Fruit fly (Drosophila melanogaster): Measurements from ENCODE around the gene CG3982.

The CG3982 gene

dm6 chr3L:9410754-9411423 is 6.3 kb downstream of the CG3982 start, which contains the start of the genes CG4022 and Cpsf5 (continued):
- TF ChIP-seq dpn (GFP tag; optimal IDR thresholded peaks at IDR 0.05) (peak; percentile 66 to 85), Ravus (GFP tag; IDR thresholded peaks at IDR 0.05) (peak; percentile 25; the same call in 1 of the 2 replicates), vfl (GFP tag; optimal IDR thresholded peaks at IDR 0.05) (peak; percentile 54), CG34224 (GFP tag; IDR thresholded peaks at IDR 0.05; ENCODE audit: partially characterized antibody) (no peak), lov (optimal IDR thresholded peaks at IDR 0.05) (no peak), lov (GFP tag; IDR thresholded peaks at IDR 0.05) (peak; percentile 71; the same call in 2 of the 3 replicates), seq (GFP tag; IDR thresholded peaks at IDR 0.05) (peak; percentile 74), CG18011 (GFP tag; optimal IDR thresholded peaks at IDR 0.05) (peak; percentile 58), CG34376 (GFP tag; optimal IDR thresholded peaks at IDR 0.05) (peak; percentile 23), Dref (GFP tag; IDR thresholded peaks at IDR 0.05) (peak; percentile 48), CG4707 (GFP tag; optimal IDR thresholded peaks at IDR 0.05) (peak; percentile 23), Mad (GFP tag; optimal IDR thresholded peaks at IDR 0.05) (peak; percentile 85), pfk (GFP tag; optimal IDR thresholded peaks at IDR 0.05) (no peak), Ets97D (GFP tag; optimal IDR thresholded peaks at IDR 0.05) (peak; percentile 63), unpg (GFP tag; optimal IDR thresholded peaks at IDR 0.05) (peak; percentile 87), CG6854 (GFP tag; optimal IDR thresholded peaks at IDR 0.05) (no peak), CG30431 (GFP tag; optimal IDR thresholded peaks at IDR 0.05) (peak; percentile 52), Atf-2 (GFP tag; optimal IDR thresholded peaks at IDR 0.05) (no peak), CG4854 (GFP tag; optimal IDR thresholded peaks at IDR 0.05) (peak; percentile 62), NC2β (GFP tag; optimal IDR thresholded peaks at IDR 0.05) (peak; percentile 44), CG42726 (GFP tag; IDR thresholded peaks at IDR 0.05; ENCODE audit: partially characterized antibody) (no peak), CG9876 (GFP tag; optimal IDR thresholded peaks at IDR 0.05) (no peak), otp (GFP tag; IDR thresholded peaks at IDR 0.05) (peak; percentile 74; the same call in 1 of the 3 replicates), fd102C (GFP tag; optimal IDR thresholded peaks at IDR 0.05) (no peak), CG16813 (GFP tag; IDR thresholded peaks at IDR 0.05; ENCODE audit: partially characterized antibody) (peak; percentile 48; the same call in 1 of the 3 replicates), NC2α (GFP tag; optimal IDR thresholded peaks at IDR 0.05) (no peak), Jarid2 (GFP tag; optimal IDR thresholded peaks at IDR 0.05) (no peak), fd64A (GFP tag; optimal IDR thresholded peaks at IDR 0.05) (no peak), CG10274 (GFP tag; optimal IDR thresholded peaks at IDR 0.05) (no peak), Med (GFP tag) (peak; percentile 92), usp (GFP tag; optimal IDR thresholded peaks at IDR 0.05) (no peak), croc (GFP tag; conservative IDR thresholded peaks at IDR 0.05) (peak; percentile 73), MTF-1 (GFP tag; optimal IDR thresholded peaks at IDR 0.05; ENCODE audit: borderline replicate concordance) (no peak), Neu2 (GFP tag; optimal IDR thresholded peaks at IDR 0.05; ENCODE audit: borderline replicate concordance) (no peak), CG6654 (GFP tag; optimal IDR thresholded peaks at IDR 0.05) (no peak), CG15514 (GFP tag; optimal IDR thresholded peaks at IDR 0.05) (peak; percentile 100), chinmo (GFP tag; IDR thresholded peaks at IDR 0.05; ENCODE audit: partially characterized antibody) (0 out of 4 replicates have a peak, but pooled peaks have one; percentile 26), toy (GFP tag; IDR thresholded peaks at IDR 0.05) (peak; percentile 24; the same call in 1 of the 2 replicates), Nf-YB (GFP tag; optimal IDR thresholded peaks at IDR 0.05) (peak; percentile 70), chif (GFP tag; optimal IDR thresholded peaks at IDR 0.05) (peak; percentile 63 to 70), crp (GFP tag; optimal IDR thresholded peaks at IDR 0.05) (peak in 1 of 2 experiments; percentile 53), sob (GFP tag; IDR thresholded peaks at IDR 0.05) (peak; percentile 87), Fer3 (tag; optimal IDR thresholded peaks at IDR 0.05) (peak; percentile 78), CG16815 (GFP tag; optimal IDR thresholded peaks at IDR 0.05) (peak; percentile 70), HLH54F (GFP tag; optimal IDR thresholded peaks at IDR 0.05) (peak; percentile 75), Camta (GFP tag; optimal IDR thresholded peaks at IDR 0.05) (peak; percentile 61), HmgD (GFP tag; optimal IDR thresholded peaks at IDR 0.05) (no peak), Doc2 (GFP tag; IDR thresholded peaks at IDR 0.05) (no peak), bigmax (GFP tag; optimal IDR thresholded peaks at IDR 0.05) (peak; percentile 34)

Measured in whole organism, embryonic.